Worm (Caenorhabditis elegans) whole organism, L3 larva: ENCODE results near the gene twk-40.

Experiments used
- elt-1 ChIP-seq: fragments of 150-350 bp; optimal IDR thresholded peaks from 2 replicates; lab custom pipeline; 2014; ENCODE audit warnings: missing biosample characterization, missing genetic modification characterization
- elt-3 ChIP-seq, 3 experiments: fragments of 150-350 bp in 1 of 3; sonication (generic microtip) in 2 of 3; optimal IDR thresholded peaks; 2 replicates in 2 of 3; 4 replicates in 1 of 3; lab custom pipeline; 2014 to 2017; ENCODE audit warnings: missing biosample characterization in 3 of 3, missing genetic modification characterization in 3 of 3
- fkh-10 ChIP-seq: sonication (generic microtip); optimal IDR thresholded peaks from 2 replicates; lab custom pipeline; 2017; ENCODE audit warnings: missing biosample characterization, missing genetic modification reagents, missing genetic modification characterization
- lin-15B ChIP-seq: fragments of 150-350 bp; optimal IDR thresholded peaks from 2 replicates; lab custom pipeline; 2014; ENCODE audit warnings: missing biosample characterization, missing genetic modification characterization
- lin-39 ChIP-seq: fragments of 150-350 bp; optimal IDR thresholded peaks from 2 replicates; lab custom pipeline; 2018; ENCODE audit warnings: missing biosample characterization, missing genetic modification reagents, missing genetic modification characterization
- mdl-1 ChIP-seq: fragments of 150-350 bp; optimal IDR thresholded peaks from 2 replicates; lab custom pipeline; 2014; ENCODE audit warnings: missing biosample characterization, missing genetic modification characterization
- nhr-11 ChIP-seq: fragments of 150-350 bp; optimal IDR thresholded peaks from 2 replicates; lab custom pipeline; 2014; ENCODE audit warnings: missing biosample characterization, missing genetic modification characterization
- nhr-12 ChIP-seq: fragments of 150-350 bp; optimal IDR thresholded peaks from 2 replicates; lab custom pipeline; 2014; ENCODE audit warnings: missing biosample characterization, missing genetic modification characterization
- nhr-76 ChIP-seq: fragments of 150-350 bp; sonication (generic microtip); optimal IDR thresholded peaks from 5 replicates; lab custom pipeline; 2014; ENCODE audit warnings: missing biosample characterization, missing genetic modification characterization
- nhr-77 ChIP-seq: fragments of 150-350 bp; optimal IDR thresholded peaks from 2 replicates; lab custom pipeline; 2014; ENCODE audit warnings: missing biosample characterization, missing genetic modification characterization
- pha-4 ChIP-seq: fragments of 150-350 bp; optimal IDR thresholded peaks from 2 replicates; lab custom pipeline; 2014; ENCODE audit warnings: missing biosample characterization, missing genetic modification reagents, missing genetic modification characterization
- sea-2 ChIP-seq: fragments of 150-350 bp; sonication (generic microtip); optimal IDR thresholded peaks from 4 replicates; lab custom pipeline; 2014; ENCODE audit warnings: missing biosample characterization, missing genetic modification reagents, missing genetic modification characterization
- unc-62 ChIP-seq: fragments of 150-350 bp; sonication (generic microtip); optimal IDR thresholded peaks from 4 replicates; lab custom pipeline; 2014; ENCODE audit warnings: missing biosample characterization, missing genetic modification reagents, missing genetic modification characterization
- zag-1 ChIP-seq: fragments of 150-350 bp; optimal IDR thresholded peaks from 2 replicates; lab custom pipeline; 2014; ENCODE audit warnings: missing biosample characterization, missing genetic modification characterization

- TF ChIP-seq elt-1 (tag; lab: Kevin White, UChicago) (no peak), sea-2 (no peak), nhr-76 (tag; lab: Kevin White, UChicago) (no peak), fkh-10 (GFP tag; lab: Kevin White, UChicago) (no peak), unc-62 (GFP tag; lab: Kevin White, UChicago) (no peak), lin-39 (no peak), lin-15B (no peak), nhr-12 (tag; lab: Kevin White, UChicago) (no peak), mdl-1 (tag; lab: Kevin White, UChicago) (no peak), nhr-77 (tag; lab: Kevin White, UChicago) (no peak), pha-4 (tag; lab: Kevin White, UChicago) (peak; percentile 4), elt-3 (tag; optimal IDR thresholded peaks at IDR 0.05; lab: Kevin White, UChicago) (no peak), zag-1 (no peak), nhr-11 (no peak)
Observed at ce11 chrIII:13534704-13535103, 42.4 kb upstream of the twk-40 start.
